Fruit fly (Drosophila melanogaster) Kc167 (cell line): ENCODE results near the gene IntS11.

Source experiments
- Myc ChIP-seq: fragments of >200 bp; optimal IDR thresholded peaks from 2 replicates; lab custom pipeline; 2017; ENCODE audit warnings: missing external identifiers
- Sin3A ChIP-seq: fragments of >200 bp; optimal IDR thresholded peaks from 2 replicates; lab custom pipeline; 2018; ENCODE audit warnings: missing external identifiers
- h ChIP-seq: fragments of >200 bp; optimal IDR thresholded peaks from 3 replicates; lab custom pipeline; 2018; ENCODE audit warnings: missing external identifiers

DNA sequence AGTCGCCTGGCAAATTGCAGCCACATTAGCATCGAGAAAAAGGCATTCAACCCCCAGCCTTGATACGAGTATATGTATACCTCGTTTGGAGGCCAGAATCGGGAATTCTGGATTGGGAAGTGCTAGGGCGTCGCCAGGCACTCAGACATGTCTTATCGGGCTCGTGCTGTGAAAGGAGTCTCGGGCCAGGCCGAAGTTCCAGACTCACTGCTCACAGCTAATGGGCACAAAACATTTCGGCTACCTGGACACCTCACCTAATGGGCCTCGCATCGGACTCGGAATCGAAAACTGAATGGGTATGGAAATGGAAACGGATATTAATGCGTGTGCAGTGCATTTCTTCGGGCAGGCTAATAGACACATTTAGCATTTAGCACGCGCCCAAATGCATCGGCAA, 25.8 kb downstream of the IntS11 start:
- no peak for TF ChIP-seq h
- TF ChIP-seq Myc (lab: Kevin White, UChicago), result no peak
- TF ChIP-seq Sin3A, result no peak
